Worm (Caenorhabditis elegans) whole organism, midembryonic: ENCODE data around the gene T10B10.8.

ENCODE experiments used
- T22C8.4 ChIP-seq: fragments of 200-800 bp; sonication (Bioruptor generic); IDR thresholded peaks from 2 replicates; pipeline ENCODE4 v1.3.6; 2022; ENCODE audit warnings: missing genetic modification characterization, missing compliant biosample characterization
- cog-1 ChIP-seq: sonication (generic microtip); optimal IDR thresholded peaks from 2 replicates; lab custom pipeline; 2016; ENCODE audit warnings: missing genetic modification characterization, missing compliant biosample characterization
- ztf-29 ChIP-seq: fragments of 200-800 bp; sonication (Bioruptor generic); IDR thresholded peaks from 2 replicates; pipeline ENCODE4 v1.3.6; 2022; ENCODE audit warnings: missing genetic modification reagents, missing genetic modification characterization, missing compliant biosample characterization

- no peak for TF ChIP-seq cog-1 (tag; lab: Kevin White, UChicago)
- no peak for TF ChIP-seq ztf-29 (GFP tag; lab: Robert Waterston, UW)
- no peak for TF ChIP-seq T22C8.4 (GFP tag; lab: Robert Waterston, UW)
Measured at ce11 chrX:15189823-15190222, 23.8 kb upstream of the T10B10.8 start, which contains the start of gene T10B10.4.
